Worm (Caenorhabditis elegans): Measurements from ENCODE around the gene fipr-27.
"Not testable (repeated sequence)": the region's sequence is repeated elsewhere in the genome, so short reads cannot be mapped to it uniquely, and the experiment has no call there.

fipr-27 gene

DNA sequence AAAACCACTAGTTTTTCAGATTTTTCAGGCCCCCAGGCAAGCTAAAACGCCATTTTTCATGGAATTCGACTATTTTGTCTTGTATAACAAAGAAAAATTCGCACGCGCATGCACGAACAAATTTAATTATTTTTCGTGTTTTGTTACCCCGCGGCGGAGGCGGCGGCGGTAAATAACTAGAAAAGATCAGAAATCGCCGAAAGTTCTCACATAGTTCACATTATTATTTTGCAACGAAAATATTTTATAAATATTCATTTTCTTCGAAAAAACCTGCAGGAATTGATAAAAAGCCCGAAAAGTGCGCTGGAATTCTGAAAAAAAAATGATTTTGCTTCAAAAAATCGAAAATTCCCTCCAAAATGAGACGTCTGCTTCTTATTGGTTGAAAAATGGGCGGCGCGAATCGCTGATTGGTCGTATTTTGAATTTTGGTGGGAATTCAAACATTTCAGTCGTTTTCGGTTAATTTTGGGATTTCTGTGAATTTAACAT lies 26.8 kb downstream of the fipr-27 start:
- TF ChIP-seq ztf-11 (tag; optimal IDR thresholded peaks at IDR 0.05) (no peak), ces-1 (GFP tag; optimal IDR thresholded peaks at IDR 0.05) (peak; percentile 64), nhr-237 (tag; optimal IDR thresholded peaks at IDR 0.05) (no peak)

DNA sequence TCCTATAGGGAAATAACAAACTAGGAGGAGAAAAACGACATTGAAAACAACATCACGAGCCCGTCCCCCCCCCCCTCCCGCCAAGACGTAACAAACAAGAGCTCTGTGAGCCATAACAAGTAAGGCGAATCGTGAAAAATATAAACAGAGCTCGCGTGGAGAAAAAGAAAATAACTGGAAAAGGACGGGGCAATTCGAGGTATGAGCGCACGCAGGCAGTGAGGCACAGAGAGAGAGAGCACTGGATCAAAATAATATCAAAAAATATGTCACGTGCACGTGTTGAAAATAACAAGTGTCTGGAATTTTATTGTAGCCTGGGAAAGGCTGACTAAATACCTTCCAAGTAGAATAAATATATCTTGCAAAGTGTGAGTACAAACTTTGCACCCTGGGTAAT lies 28.0 kb downstream of the fipr-27 start:
- TF ChIP-seq sem-2 (GFP tag; optimal IDR thresholded peaks at IDR 0.05) (no peak), ham-2 (GFP tag; optimal IDR thresholded peaks at IDR 0.05) (no peak), drap-1 (GFP tag; optimal IDR thresholded peaks at IDR 0.05) (no peak), nhr-2 (tag; optimal IDR thresholded peaks at IDR 0.05) (no peak), hlh-1 (tag; optimal IDR thresholded peaks at IDR 0.05) (no peak), cnd-1 (tag; optimal IDR thresholded peaks at IDR 0.05) (no peak), tbx-8 (GFP tag; optimal IDR thresholded peaks at IDR 0.05) (no peak), ceh-43 (GFP tag; optimal IDR thresholded peaks at IDR 0.05) (no peak), nhr-12 (tag; optimal IDR thresholded peaks at IDR 0.05) (no peak), lsy-2 (tag; optimal IDR thresholded peaks at IDR 0.05) (no peak), pha-4 (tag; optimal IDR thresholded peaks at IDR 0.05) (no peak), nhr-76 (tag; optimal IDR thresholded peaks at IDR 0.05) (no peak), mls-2 (tag; optimal IDR thresholded peaks at IDR 0.05) (no peak), lin-13 (tag; optimal IDR thresholded peaks at IDR 0.05) (no peak)

DNA sequence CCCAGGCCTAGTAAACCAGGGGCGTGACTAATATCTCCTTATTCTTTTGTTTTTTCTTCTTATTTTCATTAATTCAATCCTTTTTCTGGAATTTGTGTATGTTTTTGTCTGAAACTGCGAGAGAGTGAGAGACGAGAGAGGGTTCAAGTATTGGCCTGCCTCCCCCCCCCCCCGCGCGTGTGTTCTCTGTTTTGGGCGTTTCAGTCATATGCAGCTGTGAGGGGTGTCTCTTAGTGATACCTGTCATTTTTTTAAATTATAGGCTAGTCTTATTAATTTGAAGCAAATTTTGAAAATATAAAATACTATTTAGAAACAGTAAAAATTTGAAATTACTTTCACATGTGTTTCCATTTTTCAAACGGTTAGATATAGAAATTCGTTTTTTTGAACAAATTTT lies 28.8 kb downstream of the fipr-27 start:
- TF ChIP-seq sptf-1 (tag; optimal IDR thresholded peaks at IDR 0.05) (peak; percentile 7), drap-1 (GFP tag; optimal IDR thresholded peaks at IDR 0.05) (no peak), mls-2 (tag; optimal IDR thresholded peaks at IDR 0.05) (no peak)

DNA sequence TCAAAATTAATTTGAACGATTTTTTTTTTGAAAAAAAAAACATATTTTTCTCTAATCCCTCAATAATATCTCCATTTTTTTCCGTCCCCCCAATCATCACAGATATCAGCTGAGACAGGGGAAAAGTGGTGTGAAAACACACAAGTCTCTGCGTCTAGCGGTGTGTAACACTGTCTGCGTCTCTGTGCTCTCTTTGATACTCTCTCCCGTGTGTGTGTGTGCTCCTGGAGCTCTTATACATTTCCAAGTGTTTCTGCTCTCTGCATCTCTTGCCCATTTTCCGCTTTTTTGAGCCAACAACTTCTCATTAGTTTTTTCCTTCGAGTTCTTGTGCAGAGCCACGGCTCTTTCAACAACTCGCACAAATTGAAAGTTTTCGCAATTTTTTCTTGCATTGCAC lies 32.9 kb downstream of the fipr-27 start:
- TF ChIP-seq unc-120 (tag; optimal IDR thresholded peaks at IDR 0.05; ENCODE audit: poor library complexity, severe bottlenecking) = peak; percentile 76
- TF ChIP-seq ces-1 (GFP tag; optimal IDR thresholded peaks at IDR 0.05) = peak; percentile 49
- TF ChIP-seq mab-5 (tag; optimal IDR thresholded peaks at IDR 0.05) = no peak
- TF ChIP-seq nhr-12 (tag; optimal IDR thresholded peaks at IDR 0.05) = no peak
- peak; percentile 57 for TF ChIP-seq pha-4 (tag; optimal IDR thresholded peaks at IDR 0.05)
- peak; percentile 64 for TF ChIP-seq hlh-1 (tag; optimal IDR thresholded peaks at IDR 0.05)
- TF ChIP-seq lsy-2 (tag; optimal IDR thresholded peaks at IDR 0.05) = peak; percentile 16

- not testable (repeated sequence) for TF ChIP-seq sptf-1 (tag; optimal IDR thresholded peaks at IDR 0.05); ceh-43 (GFP tag; optimal IDR thresholded peaks at IDR 0.05); ceh-83 (GFP tag; optimal IDR thresholded peaks at IDR 0.05)
These were observed 33.3 kb downstream of the fipr-27 start, which contains the start of gene sta-1 for ce11 chrIV:16664020-16664419. sta-1 (plus strand) TSS chrIV:16664320.

Data from whole organism, mixed stage, embryonic.